Worm (Caenorhabditis elegans): ENCODE results near the gene C29F9.2.
A peak's percentile ranks its signal among the peaks of the same experiment; 100 is the strongest.

- TF ChIP-seq saeg-2 (GFP tag; IDR thresholded peaks at IDR 0.05) (no peak), unc-39 (tag; optimal IDR thresholded peaks at IDR 0.05) (no peak), D1046.2 (GFP tag; IDR thresholded peaks at IDR 0.05) (no peak), nhr-25 (tag; optimal IDR thresholded peaks at IDR 0.05; ENCODE audit: borderline replicate concordance, insufficient read depth) (no peak), zag-1 (tag; optimal IDR thresholded peaks at IDR 0.05) (no peak), R02D3.7 (tag; optimal IDR thresholded peaks at IDR 0.05) (peak; percentile 83), nhr-237 (tag; optimal IDR thresholded peaks at IDR 0.05) (no peak)
Observed at ce11 chrIII:87183-87582, 43.6 kb upstream of the C29F9.2 start, which contains the start of the genes F54C4.4 and mrpl-40.
